Fruit fly (Drosophila melanogaster): ENCODE data around the gene CG31517.

The CG31517 gene

DNA sequence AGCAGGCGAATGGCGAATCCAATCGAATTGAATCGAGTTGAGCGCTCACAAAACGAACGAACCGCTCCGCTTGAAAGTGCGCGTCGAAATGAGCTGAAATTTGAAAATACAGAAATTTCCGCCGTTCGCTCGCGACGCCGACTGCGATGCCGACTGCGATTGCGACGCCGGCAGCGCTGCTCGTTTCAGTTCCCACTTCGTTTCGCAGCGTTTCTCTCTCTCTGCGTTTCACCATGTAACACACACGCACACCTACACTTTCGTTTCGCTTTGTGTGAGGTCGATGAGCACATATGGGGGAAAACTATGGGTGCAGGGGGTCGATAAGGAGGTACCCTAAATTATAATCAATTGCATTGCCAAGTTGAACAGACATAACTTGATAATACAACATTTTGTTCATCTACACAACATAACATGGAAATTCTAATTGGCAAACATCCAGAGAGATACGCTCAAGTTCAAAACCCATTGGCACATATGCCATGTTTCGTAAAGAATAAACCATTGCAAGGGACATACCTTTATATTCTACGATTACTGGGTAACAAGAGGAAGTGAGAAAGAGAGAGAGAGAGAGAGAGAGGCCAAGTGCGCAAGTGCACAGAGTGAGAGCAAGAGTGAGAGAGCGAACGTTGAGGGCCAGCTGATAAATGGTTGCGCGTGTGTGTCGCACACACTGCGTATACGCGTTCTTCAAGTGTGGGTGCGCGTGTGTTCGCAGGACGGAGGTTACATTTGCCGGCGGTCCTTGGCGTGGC lies 35.2 kb downstream of the CG31517 start (continued):
- TF ChIP-seq CG3032 (tag; optimal IDR thresholded peaks at IDR 0.05) (peak; percentile 93), topi (GFP tag; optimal IDR thresholded peaks at IDR 0.05) (peak; percentile 97), Hr38 (GFP tag; optimal IDR thresholded peaks at IDR 0.05) (peak; percentile 69), CG6792 (GFP tag; optimal IDR thresholded peaks at IDR 0.05) (peak; percentile 97), spab (GFP tag; optimal IDR thresholded peaks at IDR 0.05) (peak; percentile 90), dac (GFP tag; optimal IDR thresholded peaks at IDR 0.05) (peak; percentile 89), CG6163 (GFP tag; IDR thresholded peaks at IDR 0.05) (peak; percentile 92), Sox14 (GFP tag; optimal IDR thresholded peaks at IDR 0.05) (peak; percentile 97), Sox102F (GFP tag; optimal IDR thresholded peaks at IDR 0.05) (peak; percentile 98), net (GFP tag; optimal IDR thresholded peaks at IDR 0.05) (peak; percentile 96), Eip93F (GFP tag; optimal IDR thresholded peaks at IDR 0.05) (peak; percentile 73), CG8119 (GFP tag; IDR thresholded peaks at IDR 0.05) (peak; percentile 95), CG11902 (GFP tag; optimal IDR thresholded peaks at IDR 0.05) (peak; percentile 96)

- peak; percentile 73 for TF ChIP-seq fd59A (GFP tag; optimal IDR thresholded peaks at IDR 0.05)
- peak; percentile 82 for TF ChIP-seq CG6276 (GFP tag; optimal IDR thresholded peaks at IDR 0.05)
- peak; percentile 88 for TF ChIP-seq Hr4 (GFP tag; optimal IDR thresholded peaks at IDR 0.05)
- TF ChIP-seq pdm3 (GFP tag; optimal IDR thresholded peaks at IDR 0.05) = peak; percentile 83
- TF ChIP-seq CG32006 (GFP tag; optimal IDR thresholded peaks at IDR 0.05) = peak; percentile 85
- TF ChIP-seq CG10631 (GFP tag; optimal IDR thresholded peaks at IDR 0.05) = peak; percentile 85
- TF ChIP-seq Smox (GFP tag; optimal IDR thresholded peaks at IDR 0.05) = peak; percentile 61
- no peak for TF ChIP-seq fkh (GFP tag; optimal IDR thresholded peaks at IDR 0.05)
- TF ChIP-seq Sox15 (GFP tag; optimal IDR thresholded peaks at IDR 0.05) = peak; percentile 21
- peak; percentile 81 for TF ChIP-seq acj6 (GFP tag; optimal IDR thresholded peaks at IDR 0.05)
- peak; percentile 82 for TF ChIP-seq svp (GFP tag)
- peak; percentile 17 for TF ChIP-seq dac (GFP tag; optimal IDR thresholded peaks at IDR 0.05)
- TF ChIP-seq CG6163 (GFP tag; IDR thresholded peaks at IDR 0.05) = peak; percentile 91
- peak; percentile 84 for TF ChIP-seq CG10669 (GFP tag; optimal IDR thresholded peaks at IDR 0.05)
- TF ChIP-seq OdsH (GFP tag; optimal IDR thresholded peaks at IDR 0.05) = peak; percentile 85
- peak; percentile 51 for TF ChIP-seq Sox102F (GFP tag; optimal IDR thresholded peaks at IDR 0.05)
- peak; percentile 88 for TF ChIP-seq CG6808 (GFP tag; optimal IDR thresholded peaks at IDR 0.05)
- no peak for TF ChIP-seq Blimp-1 (GFP tag; optimal IDR thresholded peaks at IDR 0.05)
- TF ChIP-seq Ets96B (tag; optimal IDR thresholded peaks at IDR 0.05) = peak; percentile 90
- peak; percentile 59 for TF ChIP-seq CG31627 (GFP tag; optimal IDR thresholded peaks at IDR 0.05)
- peak; percentile 90 for TF ChIP-seq eg (GFP tag; IDR thresholded peaks at IDR 0.05)
- TF ChIP-seq Hr38 (GFP tag; optimal IDR thresholded peaks at IDR 0.05) = no peak
- TF ChIP-seq CG1621 (tag; optimal IDR thresholded peaks at IDR 0.05) = peak; percentile 86
- peak; percentile 82 for TF ChIP-seq CG9139 (GFP tag; optimal IDR thresholded peaks at IDR 0.05)
- peak; percentile 68 for TF ChIP-seq CG8319 (GFP tag; optimal IDR thresholded peaks at IDR 0.05)
- peak; percentile 75 for TF ChIP-seq Gug (GFP tag; IDR thresholded peaks at IDR 0.05)
- TF ChIP-seq dsx (GFP tag; optimal IDR thresholded peaks at IDR 0.05; ENCODE audit: poor library complexity, severe bottlenecking) = peak; percentile 92
- TF ChIP-seq lz (GFP tag; optimal IDR thresholded peaks at IDR 0.05) = peak; percentile 73
- TF ChIP-seq achi (GFP tag; optimal IDR thresholded peaks at IDR 0.05) = peak; percentile 86
- peak; percentile 62 for TF ChIP-seq CG7368 (GFP tag; optimal IDR thresholded peaks at IDR 0.05)
- TF ChIP-seq CG4318 (GFP tag; optimal IDR thresholded peaks at IDR 0.05) = peak; percentile 64
- TF ChIP-seq net (GFP tag; optimal IDR thresholded peaks at IDR 0.05) = peak; percentile 77
- peak; percentile 88 for TF ChIP-seq Eip75B (GFP tag; optimal IDR thresholded peaks at IDR 0.05)
- peak; percentile 63 to 87 for TF ChIP-seq salr (GFP tag; optimal IDR thresholded peaks at IDR 0.05)
- TF ChIP-seq esn (GFP tag; optimal IDR thresholded peaks at IDR 0.05) = peak; percentile 76
- TF ChIP-seq Eip78C (GFP tag) = peak; percentile 97
- peak; percentile 81 for TF ChIP-seq CG11762 (GFP tag; optimal IDR thresholded peaks at IDR 0.05; ENCODE audit: insufficient read depth)
- peak; percentile 74 for TF ChIP-seq CG16779 (tag; optimal IDR thresholded peaks at IDR 0.05)
- peak; percentile 86 for TF ChIP-seq CG15336 (GFP tag; IDR thresholded peaks at IDR 0.05)
Measured at dm6 chr3R:13984922-13985581, 36.8 kb downstream of the CG31517 start.

Data from whole organism, prepupa.